Fruit fly (Drosophila melanogaster): ENCODE results near the gene Vps15.

DNA sequence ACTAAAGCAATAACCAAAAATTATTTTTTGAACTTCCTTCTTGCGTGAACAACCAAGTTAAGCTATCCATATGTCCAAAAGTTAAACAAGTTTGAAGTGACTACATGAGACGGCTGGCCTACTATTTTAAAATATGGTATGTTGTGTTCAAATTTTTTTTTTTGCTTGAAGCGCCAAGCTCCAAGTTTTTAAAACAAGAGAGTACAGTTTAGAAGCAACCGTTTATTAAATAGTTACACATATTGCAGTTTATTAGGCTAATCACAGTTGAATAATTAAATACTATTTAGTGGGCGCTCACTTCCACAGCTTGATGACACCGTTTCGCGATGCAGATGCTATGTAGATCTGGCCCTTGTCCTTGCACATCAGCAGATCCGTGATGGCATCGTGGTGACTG, 5.1 kb downstream of the Vps15 start, which contains the start of gene D1:
- TF ChIP-seq usp (GFP tag; optimal IDR thresholded peaks at IDR 0.05) (no peak), pan (optimal IDR thresholded peaks at IDR 0.05) (no peak), psq (optimal IDR thresholded peaks at IDR 0.05) (no peak), EcR (GFP tag; optimal IDR thresholded peaks at IDR 0.05) (no peak), Dll (optimal IDR thresholded peaks at IDR 0.05) (no peak), CG8478 (optimal IDR thresholded peaks at IDR 0.05) (no peak)

Data from whole organism.